Worm (Caenorhabditis elegans) whole organism, L3 larva: ENCODE data around the gene hosl-1.

Experiments
- R02D3.7 ChIP-seq: fragments of 150-350 bp; optimal IDR thresholded peaks from 2 replicates; lab custom pipeline; 2014; ENCODE audit warnings: missing biosample characterization, missing genetic modification characterization
- ZK546.5 ChIP-seq: sonication (generic microtip); optimal IDR thresholded peaks from 2 replicates; lab custom pipeline; 2017; ENCODE audit warnings: missing biosample characterization, missing genetic modification characterization
- aly-2 ChIP-seq: fragments of 150-350 bp; optimal IDR thresholded peaks from 2 replicates; lab custom pipeline; 2014; ENCODE audit warnings: missing biosample characterization, missing genetic modification characterization
- ama-1 ChIP-seq: fragments of 150-350 bp; optimal IDR thresholded peaks from 2 replicates; lab custom pipeline; 2018
- ceh-16 ChIP-seq: sonication (generic microtip); optimal IDR thresholded peaks from 2 replicates; lab custom pipeline; 2017; ENCODE audit warnings: missing biosample characterization, missing genetic modification characterization
- ceh-28 ChIP-seq: fragments of 150-350 bp; optimal IDR thresholded peaks from 2 replicates; lab custom pipeline; 2014; ENCODE audit warnings: missing biosample characterization, missing genetic modification reagents, missing genetic modification characterization
- ceh-82 ChIP-seq: fragments of 150-350 bp; optimal IDR thresholded peaks from 2 replicates; lab custom pipeline; 2014; ENCODE audit warnings: missing biosample characterization, missing genetic modification characterization
- ceh-9 ChIP-seq: sonication (generic microtip); optimal IDR thresholded peaks from 2 replicates; lab custom pipeline; 2018; ENCODE audit warnings: missing biosample characterization, missing genetic modification characterization
- daf-12 ChIP-seq: fragments of 150-350 bp; optimal IDR thresholded peaks from 2 replicates; lab custom pipeline; 2014; ENCODE audit warnings: missing biosample characterization, missing genetic modification reagents, missing genetic modification characterization
- egl-27 ChIP-seq: sonication (generic microtip); optimal IDR thresholded peaks from 4 replicates; lab custom pipeline; 2017; ENCODE audit warnings: missing biosample characterization, missing genetic modification reagents, missing genetic modification characterization
- egl-5 ChIP-seq: fragments of 150-350 bp; optimal IDR thresholded peaks from 2 replicates; lab custom pipeline; 2017; ENCODE audit warnings: missing biosample characterization, missing genetic modification reagents, missing genetic modification characterization, inconsistent platforms
- elt-1 ChIP-seq: fragments of 150-350 bp; optimal IDR thresholded peaks from 2 replicates; lab custom pipeline; 2014; ENCODE audit warnings: missing biosample characterization, missing genetic modification characterization
- elt-2 ChIP-seq: sonication (generic microtip); optimal IDR thresholded peaks from 2 replicates; lab custom pipeline; 2016; ENCODE audit warnings: missing genetic modification reagents, mild to moderate bottlenecking, missing genetic modification characterization, missing compliant biosample characterization
- elt-3 ChIP-seq, 3 experiments: fragments of 150-350 bp in 1 of 3; sonication (generic microtip) in 2 of 3; optimal IDR thresholded peaks; 2 replicates in 2 of 3; 4 replicates in 1 of 3; lab custom pipeline; 2014 to 2017; ENCODE audit warnings: missing biosample characterization in 3 of 3, missing genetic modification characterization in 3 of 3
- eor-1 ChIP-seq, 2 experiments: fragments of 150-350 bp; optimal IDR thresholded peaks; 2 replicates each; lab custom pipeline; 2014 to 2018; ENCODE audit warnings: missing biosample characterization in 2 of 2, missing genetic modification characterization in 2 of 2
- fkh-10 ChIP-seq: sonication (generic microtip); optimal IDR thresholded peaks from 2 replicates; lab custom pipeline; 2017; ENCODE audit warnings: missing biosample characterization, missing genetic modification reagents, missing genetic modification characterization
- fkh-2 ChIP-seq: fragments of 150-350 bp; optimal IDR thresholded peaks from 2 replicates; lab custom pipeline; 2014; ENCODE audit warnings: missing biosample characterization, missing genetic modification reagents, missing genetic modification characterization
- fos-1 ChIP-seq: fragments of 150-350 bp; optimal IDR thresholded peaks from 2 replicates; lab custom pipeline; 2014; ENCODE audit warnings: missing biosample characterization, missing genetic modification characterization
- hmg-11 ChIP-seq: sonication (generic microtip); optimal IDR thresholded peaks from 2 replicates; lab custom pipeline; 2016; ENCODE audit warnings: missing genetic modification characterization, missing compliant biosample characterization
- jun-1 ChIP-seq: fragments of 150-350 bp; optimal IDR thresholded peaks from 2 replicates; lab custom pipeline; 2014; ENCODE audit warnings: missing biosample characterization, missing genetic modification reagents, missing genetic modification characterization
- lin-15B ChIP-seq: fragments of 150-350 bp; optimal IDR thresholded peaks from 2 replicates; lab custom pipeline; 2014; ENCODE audit warnings: missing biosample characterization, missing genetic modification characterization
- lin-39 ChIP-seq: fragments of 150-350 bp; optimal IDR thresholded peaks from 2 replicates; lab custom pipeline; 2018; ENCODE audit warnings: missing biosample characterization, missing genetic modification reagents, missing genetic modification characterization
- lsy-12 ChIP-seq: sonication (generic microtip); optimal IDR thresholded peaks from 2 replicates; lab custom pipeline; 2016; ENCODE audit warnings: mild to moderate bottlenecking, missing genetic modification characterization, missing compliant biosample characterization
- mdl-1 ChIP-seq: fragments of 150-350 bp; optimal IDR thresholded peaks from 2 replicates; lab custom pipeline; 2014; ENCODE audit warnings: missing biosample characterization, missing genetic modification characterization
- mml-1 ChIP-seq: fragments of 150-350 bp; sonication (generic microtip); optimal IDR thresholded peaks from 3 replicates; lab custom pipeline; 2014; ENCODE audit warnings: missing biosample characterization, missing genetic modification characterization
- nfya-1 ChIP-seq: sonication (generic microtip); optimal IDR thresholded peaks from 2 replicates; lab custom pipeline; 2017; ENCODE audit warnings: missing genetic modification characterization, mild to moderate bottlenecking, missing compliant biosample characterization, antibody characterized with exemption, moderate library complexity; ENCODE audit not compliant: insufficient read depth
- nhr-11 ChIP-seq: fragments of 150-350 bp; optimal IDR thresholded peaks from 2 replicates; lab custom pipeline; 2014; ENCODE audit warnings: missing biosample characterization, missing genetic modification characterization
- nhr-12 ChIP-seq: fragments of 150-350 bp; optimal IDR thresholded peaks from 2 replicates; lab custom pipeline; 2014; ENCODE audit warnings: missing biosample characterization, missing genetic modification characterization
- nhr-23 ChIP-seq: fragments of 150-350 bp; optimal IDR thresholded peaks from 2 replicates; lab custom pipeline; 2014; ENCODE audit warnings: missing biosample characterization, missing genetic modification reagents, missing genetic modification characterization
- nhr-237 ChIP-seq: fragments of 150-350 bp; optimal IDR thresholded peaks from 2 replicates; lab custom pipeline; 2014; ENCODE audit warnings: missing biosample characterization, missing genetic modification characterization
- nhr-25 ChIP-seq: sonication (generic microtip); optimal IDR thresholded peaks from 2 replicates; lab custom pipeline; 2017; ENCODE audit warnings: missing biosample characterization, missing genetic modification characterization
- nhr-28 ChIP-seq: fragments of 150-350 bp; optimal IDR thresholded peaks from 2 replicates; lab custom pipeline; 2014; ENCODE audit warnings: missing biosample characterization, missing genetic modification characterization
- nhr-43 ChIP-seq: sonication (generic microtip); optimal IDR thresholded peaks from 2 replicates; lab custom pipeline; 2016; ENCODE audit warnings: mild to moderate bottlenecking, missing genetic modification characterization, missing compliant biosample characterization; ENCODE audit not compliant: poor library complexity, severe bottlenecking
- nhr-67 ChIP-seq: fragments of 150-350 bp; optimal IDR thresholded peaks from 2 replicates; lab custom pipeline; 2014; ENCODE audit warnings: missing biosample characterization, missing genetic modification characterization
- nhr-76 ChIP-seq: fragments of 150-350 bp; sonication (generic microtip); optimal IDR thresholded peaks from 5 replicates; lab custom pipeline; 2014; ENCODE audit warnings: missing biosample characterization, missing genetic modification characterization
- nhr-77 ChIP-seq: fragments of 150-350 bp; optimal IDR thresholded peaks from 2 replicates; lab custom pipeline; 2014; ENCODE audit warnings: missing biosample characterization, missing genetic modification characterization
- pha-4 ChIP-seq: fragments of 150-350 bp; optimal IDR thresholded peaks from 2 replicates; lab custom pipeline; 2014; ENCODE audit warnings: missing biosample characterization, missing genetic modification reagents, missing genetic modification characterization
- pqm-1 ChIP-seq: fragments of 150-350 bp; optimal IDR thresholded peaks from 2 replicates; lab custom pipeline; 2017; ENCODE audit warnings: missing biosample characterization, missing genetic modification characterization, inconsistent platforms
- sea-2 ChIP-seq: fragments of 150-350 bp; sonication (generic microtip); optimal IDR thresholded peaks from 4 replicates; lab custom pipeline; 2014; ENCODE audit warnings: missing biosample characterization, missing genetic modification reagents, missing genetic modification characterization
- skn-1 ChIP-seq: fragments of 150-350 bp; optimal IDR thresholded peaks from 2 replicates; lab custom pipeline; 2014; ENCODE audit warnings: missing biosample characterization, missing genetic modification characterization
- snpc-4 ChIP-seq: fragments of 150-350 bp; optimal IDR thresholded peaks from 2 replicates; lab custom pipeline; 2014; ENCODE audit warnings: missing biosample characterization, missing genetic modification characterization
- tbx-2 ChIP-seq: sonication (generic microtip); optimal IDR thresholded peaks from 2 replicates; lab custom pipeline; 2016; ENCODE audit warnings: mild to moderate bottlenecking, missing genetic modification characterization, missing compliant biosample characterization
- unc-39 ChIP-seq: sonication (generic microtip); optimal IDR thresholded peaks from 4 replicates; lab custom pipeline; 2017; ENCODE audit warnings: missing biosample characterization, missing genetic modification characterization
- unc-62 ChIP-seq: fragments of 150-350 bp; sonication (generic microtip); optimal IDR thresholded peaks from 4 replicates; lab custom pipeline; 2014; ENCODE audit warnings: missing biosample characterization, missing genetic modification reagents, missing genetic modification characterization
- zag-1 ChIP-seq: fragments of 150-350 bp; optimal IDR thresholded peaks from 2 replicates; lab custom pipeline; 2014; ENCODE audit warnings: missing biosample characterization, missing genetic modification characterization
- ztf-11 ChIP-seq: fragments of 150-350 bp; optimal IDR thresholded peaks from 2 replicates; lab custom pipeline; 2014; ENCODE audit warnings: missing biosample characterization, missing genetic modification characterization
- ztf-4 ChIP-seq: fragments of 150-350 bp; optimal IDR thresholded peaks from 2 replicates; lab custom pipeline; 2014; ENCODE audit warnings: missing biosample characterization, missing genetic modification characterization

Gene hosl-1

DNA sequence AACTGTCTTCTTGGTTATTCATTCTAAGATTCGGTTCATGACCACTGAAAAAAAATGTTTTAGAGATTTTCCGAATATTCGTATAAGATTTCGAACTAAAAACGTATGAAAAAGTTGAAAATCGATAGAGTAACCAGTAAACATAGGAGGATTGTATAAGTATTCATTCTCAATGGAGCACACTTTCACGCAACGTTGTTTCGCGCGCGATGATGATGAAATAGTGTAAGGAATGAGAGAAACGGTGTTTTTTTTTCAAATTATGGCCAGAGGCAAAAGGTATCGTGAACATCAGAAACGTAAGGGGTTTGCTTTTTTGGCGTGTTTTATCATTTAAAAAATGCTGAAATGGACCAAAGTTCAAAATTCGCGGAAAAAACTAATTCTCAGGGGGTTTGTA lies 17.3 kb upstream of the hosl-1 start, which contains the start of gene pqn-65:
TSS of gene pqn-65 (minus strand) at position 54 of the 400 bp plus-strand sequence.
- TF ChIP-seq tbx-2 (no peak), elt-3 (tag; optimal IDR thresholded peaks at IDR 0.05; lab: Kevin White, UChicago) (no peak), nfya-1 (tag; lab: Kevin White, UChicago) (peak; percentile 39), ceh-16 (tag; lab: Kevin White, UChicago) (no peak), nhr-77 (tag; lab: Kevin White, UChicago) (no peak), ceh-9 (tag; lab: Kevin White, UChicago) (no peak), nhr-67 (tag; lab: Kevin White, UChicago) (no peak), ceh-82 (tag; lab: Kevin White, UChicago) (no peak), lin-15B (peak; percentile 25), hmg-11 (no peak), daf-12 (no peak), elt-1 (tag; lab: Kevin White, UChicago) (no peak), snpc-4 (tag; lab: Kevin White, UChicago) (no peak), nhr-23 (tag; lab: Kevin White, UChicago) (no peak), R02D3.7 (tag; lab: Kevin White, UChicago) (no peak), nhr-43 (no peak), mdl-1 (tag; lab: Kevin White, UChicago) (no peak), aly-2 (no peak), sea-2 (no peak), nhr-28 (no peak), unc-62 (no peak), ztf-11 (tag; lab: Kevin White, UChicago) (no peak), nhr-76 (no peak), nhr-11 (tag; lab: Kevin White, UChicago) (no peak), ceh-28 (tag; lab: Kevin White, UChicago) (peak; percentile 19), lsy-12 (tag; lab: Kevin White, UChicago) (no peak), lin-39 (no peak), nhr-25 (tag; lab: Kevin White, UChicago) (peak; percentile 36), pqm-1 (tag; lab: Kevin White, UChicago) (no peak), jun-1 (tag; lab: Kevin White, UChicago) (no peak), egl-5 (tag; lab: Kevin White, UChicago) (peak; percentile 38), ZK546.5 (tag; lab: Kevin White, UChicago) (no peak), nhr-12 (tag; lab: Kevin White, UChicago) (no peak), eor-1 (tag; optimal IDR thresholded peaks at IDR 0.05; lab: Kevin White, UChicago) (no peak), zag-1 (tag; lab: Kevin White, UChicago) (no peak), egl-27 (tag; lab: Kevin White, UChicago) (no peak), unc-39 (no peak), mml-1 (tag; lab: Kevin White, UChicago) (no peak), pha-4 (tag; lab: Kevin White, UChicago) (peak; percentile 73), fos-1 (no peak), skn-1 (tag; lab: Kevin White, UChicago) (no peak), fkh-10 (GFP tag; lab: Kevin White, UChicago) (no peak), ztf-4 (tag; lab: Kevin White, UChicago) (no peak), nhr-237 (tag; lab: Kevin White, UChicago) (no peak), fkh-2 (no peak), elt-2 (tag; lab: Kevin White, UChicago) (peak; percentile 12), ama-1 (lab: Kevin White, UChicago) (no peak)

ce11 chrX:4620019-4620418 lies 16.9 kb upstream of the hosl-1 start:
- peak; percentile 3 for TF ChIP-seq fkh-10 (GFP tag; lab: Kevin White, UChicago)
- peak; percentile 37 for TF ChIP-seq lin-39
- TF ChIP-seq sea-2: no peak
